Worm (Caenorhabditis elegans): ENCODE data around the gene F18H3.1.

Gene F18H3.1

DNA sequence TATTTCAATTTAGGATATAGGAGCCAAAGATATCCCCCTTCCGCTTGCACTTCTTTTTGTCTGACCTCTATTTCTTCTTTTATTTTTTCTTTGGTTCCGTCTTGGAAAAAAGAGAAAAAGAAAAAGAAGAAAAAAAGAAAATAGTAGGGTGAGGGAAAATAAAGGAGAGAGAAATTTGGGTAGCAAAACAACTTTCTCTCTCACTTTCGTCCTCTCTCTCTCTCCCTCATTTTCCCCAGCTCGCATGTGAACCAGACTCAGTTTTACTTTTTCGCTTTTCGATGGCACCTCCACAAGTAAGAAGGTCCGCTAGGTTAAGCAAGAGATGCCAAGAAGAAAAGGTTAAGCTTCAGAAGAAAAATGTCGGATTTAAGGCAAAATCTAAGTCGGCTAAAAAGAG, 23.3 kb downstream of the F18H3.1 start (continued):
- no peak for TF ChIP-seq fkh-4 (tag; optimal IDR thresholded peaks at IDR 0.05; ENCODE audit: borderline replicate concordance)

DNA sequence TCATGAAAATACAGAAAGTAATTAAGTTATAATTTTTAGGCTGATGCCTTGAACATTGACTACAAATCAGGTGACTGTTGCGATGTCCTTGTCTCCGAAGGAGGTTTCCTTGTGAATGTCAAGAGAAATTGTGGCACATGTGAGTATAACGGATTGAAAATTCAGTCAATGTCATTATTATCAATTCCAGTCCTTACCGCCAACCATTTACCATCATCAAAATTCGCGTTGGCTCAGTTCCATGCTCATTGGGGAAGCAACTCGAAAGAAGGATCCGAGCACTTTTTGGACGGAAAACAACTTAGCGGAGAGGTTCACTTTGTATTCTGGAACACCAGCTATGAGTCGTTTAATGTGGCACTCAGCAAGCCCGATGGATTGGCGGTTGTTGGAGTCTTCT, 23.9 kb downstream of the F18H3.1 start:
- TF ChIP-seq zip-4 (GFP tag; optimal IDR thresholded peaks at IDR 0.05) = no peak
- no peak for TF ChIP-seq xbp-1 (tag; optimal IDR thresholded peaks at IDR 0.05)
- TF ChIP-seq lsy-2 (tag; optimal IDR thresholded peaks at IDR 0.05) = peak in 1 of 2 experiments; percentile 2
- no peak for TF ChIP-seq pax-3 (tag; optimal IDR thresholded peaks at IDR 0.05)
- TF ChIP-seq elt-3 (tag; optimal IDR thresholded peaks at IDR 0.05) = no peak
- TF ChIP-seq C34B4.2 (tag; optimal IDR thresholded peaks at IDR 0.05) = no peak
- no peak for TF ChIP-seq ztf-11 (tag; optimal IDR thresholded peaks at IDR 0.05)
- TF ChIP-seq lin-35 (GFP tag; optimal IDR thresholded peaks at IDR 0.05) = peak in 1 of 2 experiments; percentile 8
- no peak for TF ChIP-seq fkh-4 (tag; optimal IDR thresholded peaks at IDR 0.05; ENCODE audit: borderline replicate concordance)
- TF ChIP-seq nhr-47 (tag; optimal IDR thresholded peaks at IDR 0.05) = no peak
- no peak for TF ChIP-seq C16A3.4 (tag; optimal IDR thresholded peaks at IDR 0.05)
- no peak for TF ChIP-seq jun-1 (tag; optimal IDR thresholded peaks at IDR 0.05)
- TF ChIP-seq nhr-11 (tag; optimal IDR thresholded peaks at IDR 0.05) = no peak
- no peak for TF ChIP-seq isw-1 (GFP tag; IDR thresholded peaks at IDR 0.05)

DNA sequence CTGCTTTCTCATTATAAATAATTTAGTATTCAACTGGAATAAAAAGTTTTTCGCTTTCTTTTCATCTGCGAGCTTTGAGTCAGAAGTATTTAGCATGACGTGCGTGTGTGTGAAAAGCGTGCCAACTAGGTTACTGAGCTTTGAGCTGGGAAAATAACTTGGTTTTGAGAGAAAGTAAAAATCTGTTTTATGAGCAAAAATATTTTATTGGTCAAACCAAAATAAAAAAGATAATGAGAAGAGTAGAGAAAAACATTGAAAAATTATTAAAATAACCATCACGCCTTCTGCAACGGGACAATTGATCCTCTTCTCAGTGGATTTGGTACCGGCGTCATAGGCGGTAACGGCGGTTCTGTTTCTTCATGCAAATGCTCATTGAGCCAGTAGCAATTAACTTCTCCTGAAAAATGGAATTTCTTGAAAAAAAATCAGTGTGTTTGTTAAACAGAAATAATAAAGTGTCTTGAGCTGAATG, 25.1 kb downstream of the F18H3.1 start:
- peak; percentile 68 for TF ChIP-seq ama-1 (optimal IDR thresholded peaks at IDR 0.05)
- TF ChIP-seq lsy-2 (tag; optimal IDR thresholded peaks at IDR 0.05) = peak in 1 of 2 experiments; percentile 50
- no peak for TF ChIP-seq efl-1 (optimal IDR thresholded peaks at IDR 0.05)
- peak in 1 of 2 experiments; percentile 73 for TF ChIP-seq efl-1 (GFP tag; optimal IDR thresholded peaks at IDR 0.05 in 1 of 2)
- peak; percentile 12 for TF ChIP-seq nhr-71 (tag; optimal IDR thresholded peaks at IDR 0.05)
- TF ChIP-seq sptf-1 (tag; optimal IDR thresholded peaks at IDR 0.05) = no peak
- TF ChIP-seq unc-130 (tag; optimal IDR thresholded peaks at IDR 0.05) = no peak
- peak; percentile 33 for TF ChIP-seq C16A3.4 (tag; optimal IDR thresholded peaks at IDR 0.05)
- TF ChIP-seq efl-3 (GFP tag; optimal IDR thresholded peaks at IDR 0.05) = no peak
- TF ChIP-seq unc-86 (tag; optimal IDR thresholded peaks at IDR 0.05) = peak; percentile 33
- TF ChIP-seq egl-13 (tag; optimal IDR thresholded peaks at IDR 0.05) = peak; percentile 32
- peak; percentile 51 for TF ChIP-seq nhr-85 (tag)
- peak; percentile 23 for TF ChIP-seq nhr-20 (tag; optimal IDR thresholded peaks at IDR 0.05)
- no peak for TF ChIP-seq nhr-237 (tag; optimal IDR thresholded peaks at IDR 0.05)
- peak; percentile 42 for TF ChIP-seq nhr-47 (tag; optimal IDR thresholded peaks at IDR 0.05)
- TF ChIP-seq nhr-90 (tag; optimal IDR thresholded peaks at IDR 0.05; ENCODE audit: poor library complexity) = peak; percentile 22
- TF ChIP-seq lin-14 (GFP tag; optimal IDR thresholded peaks at IDR 0.05) = peak; percentile 39
- TF ChIP-seq blmp-1 (tag; optimal IDR thresholded peaks at IDR 0.05) = peak; percentile 26
- TF ChIP-seq elt-3 (tag; optimal IDR thresholded peaks at IDR 0.05) = peak in 1 of 6 experiments; percentile 60

DNA sequence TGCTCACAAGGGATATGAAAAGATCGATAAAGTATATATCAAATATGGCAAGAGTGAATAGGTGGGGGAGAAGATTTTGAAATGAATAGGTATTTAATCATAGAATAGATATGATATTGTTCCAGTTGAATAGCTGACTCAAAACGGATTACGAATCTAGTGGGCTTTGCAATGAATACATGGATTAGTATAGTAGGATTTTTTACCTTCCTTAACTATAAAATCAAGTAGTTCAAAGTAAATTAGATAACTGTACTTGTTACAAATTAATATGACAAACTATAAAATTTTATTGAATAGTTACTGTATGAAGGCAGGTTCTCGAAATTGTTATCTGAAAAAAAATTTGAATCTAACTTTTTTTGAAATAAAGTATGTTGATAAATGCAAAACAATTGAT, 31.4 kb downstream of the F18H3.1 start, which contains the start of gene odr-1:
Gene odr-1 (minus strand): TSS at position 101 of the 400 bp plus-strand sequence.
- TF ChIP-seq sox-4 (tag; optimal IDR thresholded peaks at IDR 0.05) (no peak), efl-1 (optimal IDR thresholded peaks at IDR 0.05) (no peak), efl-1 (GFP tag; optimal IDR thresholded peaks at IDR 0.05 in 1 of 2) (peak in 1 of 2 experiments; percentile 56)

DNA sequence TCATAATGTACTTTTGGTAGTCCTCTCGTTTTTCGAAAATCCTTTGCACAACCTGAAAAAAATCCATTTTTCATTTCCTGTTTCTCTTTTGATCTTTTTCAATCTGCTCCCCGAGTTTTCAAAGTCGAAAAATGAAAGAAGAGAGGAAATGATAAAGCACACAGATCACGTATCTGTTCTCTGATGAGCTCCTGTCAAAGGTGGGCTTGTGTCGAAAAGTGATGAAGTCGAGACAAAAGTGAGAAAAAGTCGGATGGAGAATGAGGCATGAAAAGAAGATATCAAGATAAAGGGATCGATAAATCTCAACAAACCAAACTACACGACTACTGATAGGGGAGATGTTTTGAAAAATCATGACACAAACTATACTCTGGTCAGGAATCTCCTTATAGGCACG, 35.6 kb downstream of the F18H3.1 start:
- TF ChIP-seq sup-37 (GFP tag; optimal IDR thresholded peaks at IDR 0.05) (no peak), ztf-11 (tag; optimal IDR thresholded peaks at IDR 0.05) (no peak), mab-9 (GFP tag; IDR thresholded peaks at IDR 0.05) (no peak), C04F5.9 (tag; optimal IDR thresholded peaks at IDR 0.05) (no peak), snu-23 (GFP tag; optimal IDR thresholded peaks at IDR 0.05) (peak; percentile 21), nhr-71 (tag; optimal IDR thresholded peaks at IDR 0.05) (peak; percentile 86), nhr-20 (tag; optimal IDR thresholded peaks at IDR 0.05) (peak; percentile 78), lin-14 (GFP tag; optimal IDR thresholded peaks at IDR 0.05) (peak; percentile 72), rnt-1 (tag; optimal IDR thresholded peaks at IDR 0.05) (peak; percentile 71), aly-2 (tag; optimal IDR thresholded peaks at IDR 0.05) (no peak), mep-1 (tag; optimal IDR thresholded peaks at IDR 0.05) (no peak), nhr-19 (GFP tag; conservative IDR thresholded peaks at IDR 0.05) (peak; percentile 51), nhr-47 (tag; optimal IDR thresholded peaks at IDR 0.05) (no peak), mef-2 (tag; optimal IDR thresholded peaks at IDR 0.05) (peak; percentile 33), nhr-77 (tag; optimal IDR thresholded peaks at IDR 0.05) (no peak), ceh-82 (tag; optimal IDR thresholded peaks at IDR 0.05) (no peak)
